Worm (Caenorhabditis elegans) whole organism, early embryonic: ENCODE results near the gene F20B10.3.

Experiments
- B0310.2 ChIP-seq: sonication (generic microtip); optimal IDR thresholded peaks from 2 replicates; lab custom pipeline; 2016; ENCODE audit warnings: mild to moderate bottlenecking, missing genetic modification characterization, missing compliant biosample characterization
- F13C5.2 ChIP-seq: sonication (generic microtip); optimal IDR thresholded peaks from 2 replicates; lab custom pipeline; 2017; ENCODE audit warnings: mild to moderate bottlenecking, missing genetic modification characterization, inconsistent platforms, missing compliant biosample characterization
- aly-1 ChIP-seq: sonication (generic microtip); optimal IDR thresholded peaks from 2 replicates; lab custom pipeline; 2016; ENCODE audit warnings: missing genetic modification characterization, missing compliant biosample characterization
- ama-1 ChIP-seq: fragments of 150-350 bp; optimal IDR thresholded peaks from 2 replicates; lab custom pipeline; 2014
- ceh-13 ChIP-seq: fragments of 200-800 bp; sonication (Bioruptor generic); optimal IDR thresholded peaks from 2 replicates; lab custom pipeline; 2018; ENCODE audit warnings: mild to moderate bottlenecking, missing genetic modification characterization, missing compliant biosample characterization
- ceh-36 ChIP-seq: sonication (generic microtip); optimal IDR thresholded peaks from 2 replicates; lab custom pipeline; 2016; ENCODE audit warnings: missing genetic modification characterization, inconsistent platforms, missing compliant biosample characterization
- ets-7 ChIP-seq: sonication (generic microtip); optimal IDR thresholded peaks from 2 replicates; lab custom pipeline; 2016; ENCODE audit warnings: missing genotype, missing genetic modification characterization, missing compliant biosample characterization
- flt-1 ChIP-seq: fragments of 200-800 bp; sonication (Bioruptor generic); IDR thresholded peaks from 2 replicates; pipeline ENCODE4 v1.3.6; 2022; ENCODE audit warnings: missing genetic modification characterization, missing compliant biosample characterization
- hmbx-1 ChIP-seq: sonication (generic microtip); optimal IDR thresholded peaks from 2 replicates; lab custom pipeline; 2016; ENCODE audit warnings: mild to moderate bottlenecking, missing genetic modification characterization, missing compliant biosample characterization
- hmg-4 ChIP-seq: fragments of 200-800 bp; sonication (Bioruptor generic); optimal IDR thresholded peaks from 2 replicates; lab custom pipeline; 2018; ENCODE audit warnings: mild to moderate bottlenecking, missing genetic modification characterization, missing compliant biosample characterization
- hnd-1 ChIP-seq: sonication (generic microtip); optimal IDR thresholded peaks from 2 replicates; lab custom pipeline; 2016; ENCODE audit warnings: missing genetic modification characterization, missing compliant biosample characterization
- pes-1 ChIP-seq: fragments of 200-800 bp; sonication (Bioruptor generic); IDR thresholded peaks from 2 replicates; pipeline ENCODE4 v1.3.6; 2022; ENCODE audit warnings: missing genetic modification reagents, missing genetic modification characterization, missing compliant biosample characterization
- scrt-1 ChIP-seq: fragments of 200-800 bp; sonication (Bioruptor generic); IDR thresholded peaks from 2 replicates; pipeline ENCODE4 v1.3.6; 2022; ENCODE audit warnings: missing genetic modification characterization, missing compliant biosample characterization
- sea-1 ChIP-seq: fragments of 200-800 bp; sonication (Bioruptor generic); conservative IDR thresholded peaks from 2 replicates; pipeline ENCODE4 v1.3.6; 2022; ENCODE audit warnings: missing genetic modification characterization, missing compliant biosample characterization
- tbx-11 ChIP-seq: fragments of 200-800 bp; sonication (Bioruptor generic); IDR thresholded peaks from 2 replicates; pipeline ENCODE4 v1.3.6; 2022; ENCODE audit warnings: missing genetic modification characterization, missing compliant biosample characterization
- tbx-37 ChIP-seq: fragments of 200-800 bp; sonication (Bioruptor generic); conservative IDR thresholded peaks from 2 replicates; pipeline ENCODE4 v1.3.6; 2022; ENCODE audit warnings: missing genetic modification reagents, missing genetic modification characterization, missing compliant biosample characterization
- tra-4 ChIP-seq: sonication (generic microtip); optimal IDR thresholded peaks from 2 replicates; lab custom pipeline; 2017; ENCODE audit warnings: missing genetic modification characterization, missing compliant biosample characterization

Gene F20B10.3

ce11 chrIV:12140959-12141358 is 27.1 kb upstream of the F20B10.3 start, which contains the start of gene B0001.8:
B0001.8 (minus strand) TSS chrIV:12141059.
- no peak for TF ChIP-seq tbx-37
- TF ChIP-seq hnd-1 (tag; lab: Kevin White, UChicago), result no peak
- TF ChIP-seq ceh-13, result no peak
- TF ChIP-seq hmbx-1 (tag; lab: Kevin White, UChicago), result no peak
- TF ChIP-seq hmg-4 (GFP tag; lab: Kevin White, UChicago), result no peak
- TF ChIP-seq ets-7 (tag; lab: Kevin White, UChicago), result no peak
- no peak for TF ChIP-seq sea-1
- no peak for TF ChIP-seq ama-1 (lab: Kevin White, UChicago)
- TF ChIP-seq F13C5.2, result no peak

- TF ChIP-seq F13C5.2, result no peak
- no peak for TF ChIP-seq tra-4 (tag; lab: Kevin White, UChicago)
- TF ChIP-seq pes-1 (GFP tag; lab: Robert Waterston, UW), result no peak
- no peak for TF ChIP-seq tbx-37
- TF ChIP-seq scrt-1 (GFP tag; lab: Robert Waterston, UW), result no peak
- TF ChIP-seq ceh-36 (tag; lab: Kevin White, UChicago), result no peak
- no peak for TF ChIP-seq tbx-11 (GFP tag; lab: Robert Waterston, UW)
- TF ChIP-seq ama-1 (lab: Kevin White, UChicago), result no peak
- no peak for TF ChIP-seq hmbx-1 (tag; lab: Kevin White, UChicago)
- no peak for TF ChIP-seq aly-1
- TF ChIP-seq sea-1, result no peak
These were observed 24.8 kb upstream of the F20B10.3 start, which contains the start of gene B0001.5 for ce11 chrIV:12143231-12143630. B0001.5 (minus strand) TSS chrIV:12143331.

ce11 chrIV:12145681-12146080 is 22.4 kb upstream of the F20B10.3 start, which contains the start of gene B0001.3:
B0001.3 (minus strand) TSS chrIV:12145735.
- TF ChIP-seq B0310.2 (tag; lab: Kevin White, UChicago) (no peak), ceh-36 (tag; lab: Kevin White, UChicago) (no peak), sea-1 (no peak)

- no peak for TF ChIP-seq ceh-36 (tag; lab: Kevin White, UChicago)
- no peak for TF ChIP-seq F13C5.2
- no peak for TF ChIP-seq hmbx-1 (tag; lab: Kevin White, UChicago)
- TF ChIP-seq aly-1, result no peak
- no peak for TF ChIP-seq sea-1
These were observed 18.4 kb upstream of the F20B10.3 start for ce11 chrIV:12149609-12150008.

ce11 chrIV:12150877-12151276 is 17.2 kb upstream of the F20B10.3 start, which contains the start of gene B0001.2:
B0001.2 (minus strand) TSS chrIV:12150977.
- TF ChIP-seq ama-1 (lab: Kevin White, UChicago), result no peak
- no peak for TF ChIP-seq tbx-11 (GFP tag; lab: Robert Waterston, UW)
- TF ChIP-seq tbx-37, result no peak
- TF ChIP-seq ets-7 (tag; lab: Kevin White, UChicago), result no peak
- TF ChIP-seq ceh-36 (tag; lab: Kevin White, UChicago), result no peak
- no peak for TF ChIP-seq hmbx-1 (tag; lab: Kevin White, UChicago)
- no peak for TF ChIP-seq hmg-4 (GFP tag; lab: Kevin White, UChicago)
- no peak for TF ChIP-seq F13C5.2
- no peak for TF ChIP-seq pes-1 (GFP tag; lab: Robert Waterston, UW)
- no peak for TF ChIP-seq tra-4 (tag; lab: Kevin White, UChicago)
- no peak for TF ChIP-seq sea-1
- TF ChIP-seq aly-1, result no peak
- TF ChIP-seq hnd-1 (tag; lab: Kevin White, UChicago), result no peak
- TF ChIP-seq B0310.2 (tag; lab: Kevin White, UChicago), result no peak
- TF ChIP-seq scrt-1 (GFP tag; lab: Robert Waterston, UW), result no peak
- no peak for TF ChIP-seq ceh-13
- no peak for TF ChIP-seq flt-1 (GFP tag; lab: Robert Waterston, UW)

- TF ChIP-seq tbx-11 (GFP tag; lab: Robert Waterston, UW), result no peak
- TF ChIP-seq tra-4 (tag; lab: Kevin White, UChicago), result no peak
- TF ChIP-seq aly-1, result no peak
- no peak for TF ChIP-seq tbx-37
- TF ChIP-seq pes-1 (GFP tag; lab: Robert Waterston, UW), result no peak
These were observed 13.8 kb upstream of the F20B10.3 start, which contains the start of gene B0001.7 for ce11 chrIV:12154195-12154677. B0001.7 (minus strand) TSS chrIV:12154245.

ce11 chrIV:12155819-12156218 is 12.2 kb upstream of the F20B10.3 start:
- TF ChIP-seq tbx-11 (GFP tag; lab: Robert Waterston, UW) (0 out of 2 replicates have a peak, but pooled peaks have one; percentile 32), pes-1 (GFP tag; lab: Robert Waterston, UW) (peak; percentile 52; the same call in 1 of the 2 replicates), flt-1 (GFP tag; lab: Robert Waterston, UW) (peak; percentile 29; the same call in 1 of the 2 replicates)

- no peak for TF ChIP-seq ets-7 (tag; lab: Kevin White, UChicago)
- TF ChIP-seq pes-1 (GFP tag; lab: Robert Waterston, UW), result no peak
These were observed 11.3 kb upstream of the F20B10.3 start, which contains the start of gene eri-12 for ce11 chrIV:12156642-12157233. eri-12 (plus strand) TSS chrIV:12156838.

ce11 chrIV:12157915-12158314 is 10.1 kb upstream of the F20B10.3 start:
- TF ChIP-seq aly-1 (no peak), hmg-4 (GFP tag; lab: Kevin White, UChicago) (no peak), scrt-1 (GFP tag; lab: Robert Waterston, UW) (no peak), ceh-36 (tag; lab: Kevin White, UChicago) (no peak), hnd-1 (tag; lab: Kevin White, UChicago) (no peak), hmbx-1 (tag; lab: Kevin White, UChicago) (no peak), sea-1 (no peak), tbx-37 (no peak)
